Worm (Caenorhabditis elegans) whole organism, L4/young adult: Measurements from ENCODE around the gene K09E9.3.

Experiments
- W03F9.2 ChIP-seq: fragments of 150-350 bp; optimal IDR thresholded peaks from 2 replicates; lab custom pipeline; 2014; ENCODE audit warnings: missing biosample characterization, missing genetic modification characterization
- dao-5 ChIP-seq: sonication (generic microtip); optimal IDR thresholded peaks from 2 replicates; lab custom pipeline; 2016; ENCODE audit warnings: missing genotype, missing genetic modification characterization, moderate library complexity, missing compliant biosample characterization

ce11 chrX:15650919-15651420, 37.4 kb upstream of the K09E9.3 start, which contains the start of gene F59D12.3:
- TF ChIP-seq W03F9.2 (tag; lab: Kevin White, UChicago) (no peak), dao-5 (tag; lab: Kevin White, UChicago) (no peak)
